Worm (Caenorhabditis elegans) whole organism, early embryonic: Measurements from ENCODE around the gene D1054.1.

Experiments used
- B0310.2 ChIP-seq: sonication (generic microtip); optimal IDR thresholded peaks from 2 replicates; lab custom pipeline; 2016; ENCODE audit warnings: mild to moderate bottlenecking, missing genetic modification characterization, missing compliant biosample characterization
- F13C5.2 ChIP-seq: sonication (generic microtip); optimal IDR thresholded peaks from 2 replicates; lab custom pipeline; 2017; ENCODE audit warnings: mild to moderate bottlenecking, missing genetic modification characterization, inconsistent platforms, missing compliant biosample characterization
- aly-1 ChIP-seq: sonication (generic microtip); optimal IDR thresholded peaks from 2 replicates; lab custom pipeline; 2016; ENCODE audit warnings: missing genetic modification characterization, missing compliant biosample characterization
- ama-1 ChIP-seq: fragments of 150-350 bp; optimal IDR thresholded peaks from 2 replicates; lab custom pipeline; 2014
- ceh-13 ChIP-seq: fragments of 200-800 bp; sonication (Bioruptor generic); optimal IDR thresholded peaks from 2 replicates; lab custom pipeline; 2018; ENCODE audit warnings: mild to moderate bottlenecking, missing genetic modification characterization, missing compliant biosample characterization
- ets-7 ChIP-seq: sonication (generic microtip); optimal IDR thresholded peaks from 2 replicates; lab custom pipeline; 2016; ENCODE audit warnings: missing genotype, missing genetic modification characterization, missing compliant biosample characterization
- flt-1 ChIP-seq: fragments of 200-800 bp; sonication (Bioruptor generic); IDR thresholded peaks from 2 replicates; pipeline ENCODE4 v1.3.6; 2022; ENCODE audit warnings: missing genetic modification characterization, missing compliant biosample characterization
- hmbx-1 ChIP-seq: sonication (generic microtip); optimal IDR thresholded peaks from 2 replicates; lab custom pipeline; 2016; ENCODE audit warnings: mild to moderate bottlenecking, missing genetic modification characterization, missing compliant biosample characterization
- hmg-4 ChIP-seq: fragments of 200-800 bp; sonication (Bioruptor generic); optimal IDR thresholded peaks from 2 replicates; lab custom pipeline; 2018; ENCODE audit warnings: mild to moderate bottlenecking, missing genetic modification characterization, missing compliant biosample characterization
- hnd-1 ChIP-seq: sonication (generic microtip); optimal IDR thresholded peaks from 2 replicates; lab custom pipeline; 2016; ENCODE audit warnings: missing genetic modification characterization, missing compliant biosample characterization
- pes-1 ChIP-seq: fragments of 200-800 bp; sonication (Bioruptor generic); IDR thresholded peaks from 2 replicates; pipeline ENCODE4 v1.3.6; 2022; ENCODE audit warnings: missing genetic modification reagents, missing genetic modification characterization, missing compliant biosample characterization
- scrt-1 ChIP-seq: fragments of 200-800 bp; sonication (Bioruptor generic); IDR thresholded peaks from 2 replicates; pipeline ENCODE4 v1.3.6; 2022; ENCODE audit warnings: missing genetic modification characterization, missing compliant biosample characterization
- sea-1 ChIP-seq: fragments of 200-800 bp; sonication (Bioruptor generic); conservative IDR thresholded peaks from 2 replicates; pipeline ENCODE4 v1.3.6; 2022; ENCODE audit warnings: missing genetic modification characterization, missing compliant biosample characterization
- tbx-37 ChIP-seq: fragments of 200-800 bp; sonication (Bioruptor generic); conservative IDR thresholded peaks from 2 replicates; pipeline ENCODE4 v1.3.6; 2022; ENCODE audit warnings: missing genetic modification reagents, missing genetic modification characterization, missing compliant biosample characterization

- TF ChIP-seq ama-1, result no peak
- TF ChIP-seq sea-1 (GFP tag; lab: Robert Waterston, UW), result no peak
- TF ChIP-seq hnd-1, result no peak
- no peak for TF ChIP-seq pes-1 (GFP tag; lab: Robert Waterston, UW)
- TF ChIP-seq F13C5.2 (tag; lab: Kevin White, UChicago), result no peak
- TF ChIP-seq ets-7 (tag; lab: Kevin White, UChicago), result no peak
- TF ChIP-seq hmg-4 (GFP tag; lab: Kevin White, UChicago), result no peak
- no peak for TF ChIP-seq tbx-37 (GFP tag; lab: Robert Waterston, UW)
- no peak for TF ChIP-seq B0310.2
- TF ChIP-seq flt-1, result no peak
- TF ChIP-seq hmbx-1 (tag; lab: Kevin White, UChicago), result no peak
- TF ChIP-seq aly-1 (tag; lab: Kevin White, UChicago), result no peak
- no peak for TF ChIP-seq scrt-1
- no peak for TF ChIP-seq ceh-13
These were observed 45.5 kb downstream of the D1054.1 start for ce11 chrV:10724472-10724871.
